Fruit fly (Drosophila melanogaster) whole organism, embryonic: ENCODE results near the gene CG7556.

Source experiments
- ATbp ChIP-seq: fragments of 200-800 bp; sonication (Bioruptor generic); optimal IDR thresholded peaks from 2 replicates; lab custom pipeline; 2017; ENCODE audit warnings: missing biosample characterization, mild to moderate bottlenecking, missing genetic modification characterization, missing genetic modification reagents
- BEAF-32 ChIP-seq: fragments of 200-800 bp; sonication (Bioruptor generic); optimal IDR thresholded peaks from 3 replicates; lab custom pipeline; 2017; ENCODE audit warnings: missing biosample characterization, missing genetic modification characterization, mild to moderate bottlenecking, moderate library complexity, missing genetic modification reagents
- CG10431 ChIP-seq: fragments of 200-800 bp; sonication (Bioruptor generic); optimal IDR thresholded peaks from 3 replicates; lab custom pipeline; 2018; ENCODE audit warnings: missing biosample characterization, mild to moderate bottlenecking, missing genetic modification characterization
- CG10462 ChIP-seq: fragments of 200-800 bp; sonication (Bioruptor generic); optimal IDR thresholded peaks from 2 replicates; lab custom pipeline; 2016; ENCODE audit warnings: missing biosample characterization, missing genetic modification characterization
- CG10959 ChIP-seq: fragments of 200-800 bp; sonication (Bioruptor generic); IDR thresholded peaks from 2 replicates; pipeline ENCODE4 v1.3.6; 2022; ENCODE audit warnings: missing biosample characterization, missing genetic modification characterization
- CG11695 ChIP-seq: fragments of 200-800 bp; sonication (Bioruptor generic); IDR thresholded peaks from 3 replicates; pipeline ENCODE4 v1.3.6; 2022; ENCODE audit warnings: missing biosample characterization, missing genetic modification characterization
- CG12942 ChIP-seq: fragments of 200-800 bp; sonication (Bioruptor generic); optimal IDR thresholded peaks from 3 replicates; lab custom pipeline; 2016; ENCODE audit warnings: missing biosample characterization, missing genetic modification characterization
- CG14860 ChIP-seq: fragments of 200-800 bp; sonication (Bioruptor generic); IDR thresholded peaks from 3 replicates; pipeline ENCODE4 v1.3.6; 2022; ENCODE audit warnings: missing biosample characterization, missing genetic modification characterization; ENCODE audit not compliant: partially characterized antibody
- CG15011 ChIP-seq: fragments of 200-800 bp; sonication (Bioruptor generic); optimal IDR thresholded peaks from 3 replicates; lab custom pipeline; 2018; ENCODE audit warnings: missing biosample characterization, mild to moderate bottlenecking, missing genetic modification characterization
- CG1647 ChIP-seq: fragments of 200-800 bp; sonication (Bioruptor generic); optimal IDR thresholded peaks from 3 replicates; lab custom pipeline; 2016; ENCODE audit warnings: missing biosample characterization, missing genetic modification characterization
- CG16813 ChIP-seq: fragments of 200-800 bp; sonication (Bioruptor generic); IDR thresholded peaks from 3 replicates; pipeline ENCODE4 v1.3.6; 2022; ENCODE audit warnings: missing biosample characterization, missing genetic modification characterization; ENCODE audit not compliant: partially characterized antibody
- CG2116 ChIP-seq: fragments of 200-800 bp; sonication (Bioruptor generic); optimal IDR thresholded peaks from 3 replicates; lab custom pipeline; 2018; ENCODE audit warnings: missing biosample characterization, mild to moderate bottlenecking, missing genetic modification characterization
- CG2129 ChIP-seq: fragments of 200-800 bp; sonication (Bioruptor generic); IDR thresholded peaks from 2 replicates; pipeline ENCODE4 v1.3.6; 2022; ENCODE audit warnings: missing biosample characterization, missing genetic modification characterization; ENCODE audit not compliant: partially characterized antibody
- CG31365 ChIP-seq: fragments of 200-800 bp; sonication (Bioruptor generic); optimal IDR thresholded peaks from 2 replicates; lab custom pipeline; 2018; ENCODE audit warnings: missing biosample characterization, mild to moderate bottlenecking, missing genetic modification characterization
- CG3163 ChIP-seq: fragments of 200-800 bp; sonication (Bioruptor generic); optimal IDR thresholded peaks from 3 replicates; lab custom pipeline; 2016; ENCODE audit warnings: missing biosample characterization, missing genetic modification characterization
- CG32532 ChIP-seq: fragments of 200-800 bp; sonication (Bioruptor generic); IDR thresholded peaks from 2 replicates; pipeline ENCODE4 v1.3.6; 2022; ENCODE audit warnings: missing biosample characterization, missing genetic modification characterization
- CG3726 ChIP-seq: fragments of 200-800 bp; sonication (Bioruptor generic); IDR thresholded peaks from 3 replicates; pipeline ENCODE4, ENCODE4 v1.3.6; 2022; ENCODE audit warnings: missing biosample characterization, missing genetic modification characterization
- CG6791 ChIP-seq: fragments of 200-800 bp; sonication (Bioruptor generic); IDR thresholded peaks from 3 replicates; pipeline ENCODE4 v1.3.6; 2022; ENCODE audit warnings: missing biosample characterization, missing genetic modification characterization; ENCODE audit not compliant: partially characterized antibody
- CG6813 ChIP-seq: fragments of 200-800 bp; sonication (Bioruptor generic); optimal IDR thresholded peaks from 2 replicates; lab custom pipeline; 2017; ENCODE audit warnings: missing biosample characterization, missing genetic modification characterization, mild to moderate bottlenecking, moderate library complexity, missing genetic modification reagents
- CG9437 ChIP-seq: fragments of 200-800 bp; sonication (Bioruptor generic); optimal IDR thresholded peaks from 2 replicates; lab custom pipeline; 2018; ENCODE audit warnings: missing biosample characterization, mild to moderate bottlenecking, missing genetic modification characterization
- CG9727 ChIP-seq: fragments of 200-800 bp; sonication (Bioruptor generic); optimal IDR thresholded peaks from 3 replicates; lab custom pipeline; 2017; ENCODE audit warnings: missing biosample characterization, mild to moderate bottlenecking, missing genetic modification characterization
- CG9817 ChIP-seq: fragments of 200-800 bp; sonication (Bioruptor generic); optimal IDR thresholded peaks from 2 replicates; lab custom pipeline; 2018; ENCODE audit warnings: missing biosample characterization, mild to moderate bottlenecking, missing genetic modification characterization, moderate library complexity
- CG9932 ChIP-seq: fragments of 200-800 bp; sonication (Bioruptor generic); IDR thresholded peaks from 2 replicates; pipeline ENCODE4 v1.3.6; 2022; ENCODE audit warnings: missing biosample characterization, missing genetic modification characterization
- D19A ChIP-seq: fragments of 200-800 bp; optimal IDR thresholded peaks from 3 replicates; lab custom pipeline; 2019; ENCODE audit warnings: missing biosample characterization, mild to moderate bottlenecking, missing genetic modification characterization, moderate library complexity
- Dll ChIP-seq: fragments of 200-800 bp; sonication (Bioruptor generic); IDR thresholded peaks from 4 replicates; pipeline ENCODE4 v1.3.6; 2022; ENCODE audit warnings: missing biosample characterization, missing genetic modification characterization; ENCODE audit not compliant: partially characterized antibody
- Elba2 ChIP-seq: fragments of 200-800 bp; sonication (Bioruptor generic); optimal IDR thresholded peaks from 3 replicates; lab custom pipeline; 2016; ENCODE audit warnings: missing biosample characterization, missing genetic modification characterization
- Ets65A ChIP-seq: fragments of 200-800 bp; sonication (Bioruptor generic); peaks from one replicate; lab custom pipeline; 2016; ENCODE audit warnings: missing biosample characterization, missing genetic modification characterization
- HLH4C ChIP-seq: fragments of 200-800 bp; sonication (Bioruptor generic); IDR thresholded peaks from 3 replicates; pipeline ENCODE4 v1.3.6; 2022; ENCODE audit warnings: missing biosample characterization, missing genetic modification characterization; ENCODE audit not compliant: partially characterized antibody
- Hmx ChIP-seq: fragments of 200-800 bp; sonication (Bioruptor generic); optimal IDR thresholded peaks from 2 replicates; lab custom pipeline; 2016; ENCODE audit warnings: missing biosample characterization, missing genetic modification characterization
- NfI ChIP-seq: fragments of 200-800 bp; sonication (Bioruptor generic); optimal IDR thresholded peaks from 3 replicates; lab custom pipeline; 2018; ENCODE audit warnings: missing biosample characterization, mild to moderate bottlenecking, missing genetic modification characterization, moderate library complexity
- Opbp ChIP-seq: fragments of 200-800 bp; sonication (Bioruptor generic); IDR thresholded peaks from 3 replicates; pipeline ENCODE4 v1.3.6; 2022; ENCODE audit warnings: missing biosample characterization, missing genetic modification characterization; ENCODE audit not compliant: partially characterized antibody
- Sry-δ ChIP-seq: fragments of 200-800 bp; sonication (Bioruptor generic); optimal IDR thresholded peaks from 2 replicates; lab custom pipeline; 2016; ENCODE audit warnings: missing biosample characterization, missing genetic modification characterization
- Xrp1 ChIP-seq: fragments of 200-800 bp; sonication (Bioruptor generic); IDR thresholded peaks from 2 replicates; pipeline ENCODE4 v1.3.6; 2022; ENCODE audit warnings: missing biosample characterization, missing genetic modification characterization
- bcd ChIP-seq: fragments of 200-800 bp; sonication (Bioruptor generic); optimal IDR thresholded peaks from 2 replicates; lab custom pipeline; 2017; ENCODE audit warnings: missing biosample characterization, mild to moderate bottlenecking, missing genetic modification characterization
- cas ChIP-seq: fragments of 200-800 bp; sonication (Bioruptor generic); IDR thresholded peaks from 2 replicates; pipeline ENCODE4 v1.3.6; 2022; ENCODE audit warnings: missing biosample characterization, missing genetic modification characterization
- dm ChIP-seq: fragments of 200-800 bp; sonication (Bioruptor generic); optimal IDR thresholded peaks from 3 replicates; lab custom pipeline; 2016; ENCODE audit warnings: missing biosample characterization, missing genetic modification characterization
- dysf ChIP-seq: fragments of 200-800 bp; sonication (Bioruptor generic); IDR thresholded peaks from 3 replicates; pipeline ENCODE4 v1.3.6; 2022; ENCODE audit warnings: missing biosample characterization, missing genetic modification characterization
- gro ChIP-seq: fragments of 200-800 bp; sonication (Bioruptor generic); optimal IDR thresholded peaks from 2 replicates; lab custom pipeline; 2016; ENCODE audit warnings: missing biosample characterization, missing genetic modification characterization
- insv ChIP-seq, 2 experiments: fragments of 200-800 bp; sonication (Bioruptor generic); optimal IDR thresholded peaks; 3 replicates each; lab custom pipeline; 2016 to 2018; ENCODE audit warnings: missing biosample characterization in 2 of 2, missing genetic modification characterization in 2 of 2
- kni ChIP-seq: fragments of 200-800 bp; sonication (Bioruptor generic); optimal IDR thresholded peaks from 3 replicates; lab custom pipeline; 2017; ENCODE audit warnings: mild to moderate bottlenecking, missing biosample characterization, missing genetic modification reagents, missing genetic modification characterization
- nerfin-2 ChIP-seq: fragments of 200-800 bp; sonication (Bioruptor generic); IDR thresholded peaks from 2 replicates; pipeline ENCODE4 v1.3.6; 2022; ENCODE audit warnings: missing biosample characterization, missing genetic modification characterization; ENCODE audit not compliant: partially characterized antibody
- sob ChIP-seq: fragments of 200-800 bp; sonication (Bioruptor generic); IDR thresholded peaks from 2 replicates; pipeline ENCODE4 v1.3.6; 2022; ENCODE audit warnings: missing biosample characterization, missing genetic modification characterization
- trem ChIP-seq: fragments of 200-800 bp; optimal IDR thresholded peaks from 3 replicates; lab custom pipeline; 2019; ENCODE audit warnings: missing biosample characterization, mild to moderate bottlenecking, missing genetic modification characterization, moderate library complexity
- ttk ChIP-seq: fragments of 200-800 bp; sonication (Bioruptor generic); IDR thresholded peaks from 2 replicates; pipeline ENCODE4 v2.1.2; 2022; ENCODE audit warnings: missing biosample characterization, missing genetic modification characterization
- wor ChIP-seq: fragments of 200-800 bp; sonication (Bioruptor generic); IDR thresholded peaks from 2 replicates; pipeline ENCODE4 v1.3.6; 2022; ENCODE audit warnings: missing biosample characterization, missing genetic modification characterization

CG7556 gene

dm6 chrX:19193336-19193735 lies 13.7 kb upstream of the CG7556 start, which contains the start of the genes CG7914 and CG14194 (continued):
- no peak for TF ChIP-seq CG3163 (GFP tag; lab: Kevin White, UChicago)
- TF ChIP-seq Dll (GFP tag; lab: Robert Waterston, UW), result peak; percentile 77
- TF ChIP-seq bcd (GFP tag; lab: Kevin White, UChicago), result no peak
- peak; percentile 62 for TF ChIP-seq BEAF-32 (GFP tag; lab: Kevin White, UChicago)
- peak; percentile 54 for TF ChIP-seq Ets65A (GFP tag; lab: Kevin White, UChicago)
- no peak for TF ChIP-seq CG32532
- peak; percentile 65 for TF ChIP-seq Sry-δ (GFP tag; lab: Kevin White, UChicago)
- peak; percentile 12 for TF ChIP-seq NfI (GFP tag; lab: Kevin White, UChicago)
- no peak for TF ChIP-seq CG2129 (GFP tag; lab: Robert Waterston, UW)
- TF ChIP-seq ttk (GFP tag; lab: Robert Waterston, UW), result no peak
- TF ChIP-seq Hmx (GFP tag; lab: Kevin White, UChicago), result no peak
- TF ChIP-seq cas, result no peak
- TF ChIP-seq Opbp (GFP tag; lab: Robert Waterston, UW), result peak; percentile 87
- TF ChIP-seq trem (tag; lab: Kevin White, UChicago), result peak; percentile 55
- TF ChIP-seq CG9817 (tag; lab: Kevin White, UChicago), result no peak

- TF ChIP-seq CG9727 (GFP tag; lab: Kevin White, UChicago), result no peak
- 0 out of 3 replicates have a peak, but pooled peaks have one; percentile 41 for TF ChIP-seq HLH4C (GFP tag; lab: Robert Waterston, UW)
- TF ChIP-seq Xrp1 (GFP tag; lab: Robert Waterston, UW), result no peak
- no peak for TF ChIP-seq CG6813
- peak; percentile 46; the same call in 1 of the 3 replicates for TF ChIP-seq CG6791
- TF ChIP-seq NfI (GFP tag; lab: Kevin White, UChicago), result no peak
- no peak for TF ChIP-seq CG9437
- peak; percentile 53; the same call in 1 of the 3 replicates for TF ChIP-seq CG14860 (GFP tag; lab: Robert Waterston, UW)
- no peak for TF ChIP-seq CG10431 (GFP tag; lab: Kevin White, UChicago)
- TF ChIP-seq CG11695 (GFP tag; lab: Robert Waterston, UW), result no peak
- no peak for TF ChIP-seq CG10462 (GFP tag; lab: Kevin White, UChicago)
- peak; percentile 36 for TF ChIP-seq D19A
- TF ChIP-seq dysf (GFP tag; lab: Robert Waterston, UW), result no peak
- no peak for TF ChIP-seq Elba2 (GFP tag; lab: Kevin White, UChicago)
- 0 out of 2 replicates have a peak, but pooled peaks have one; percentile 32 for TF ChIP-seq nerfin-2
- TF ChIP-seq CG2116, result no peak
- no peak for TF ChIP-seq CG3726 (GFP tag; lab: Robert Waterston, UW)
- no peak for TF ChIP-seq CG31365 (tag; lab: Kevin White, UChicago)
- TF ChIP-seq ATbp (GFP tag; lab: Kevin White, UChicago), result no peak
- peak; percentile 51 for TF ChIP-seq CG16813 (GFP tag; lab: Robert Waterston, UW)
- no peak for TF ChIP-seq CG15011
- no peak for TF ChIP-seq CG1647 (GFP tag; lab: Kevin White, UChicago)
Measured at dm6 chrX:19191597-19191996, 12.0 kb upstream of the CG7556 start.

dm6 chrX:19191050-19191449 lies 11.4 kb upstream of the CG7556 start:
- no peak for TF ChIP-seq CG10959 (GFP tag; lab: Robert Waterston, UW)
- TF ChIP-seq Elba2 (GFP tag; lab: Kevin White, UChicago), result peak; percentile 82
- TF ChIP-seq kni (GFP tag; lab: Kevin White, UChicago), result no peak
- TF ChIP-seq dm (GFP tag; lab: Kevin White, UChicago), result no peak
- TF ChIP-seq CG12942 (GFP tag; lab: Kevin White, UChicago), result no peak
- peak in 1 of 2 experiments; percentile 68 for TF ChIP-seq insv (GFP tag; optimal IDR thresholded peaks at IDR 0.05; lab: Kevin White, UChicago)
- no peak for TF ChIP-seq wor
- no peak for TF ChIP-seq sob (GFP tag; lab: Robert Waterston, UW)
- TF ChIP-seq CG9932 (GFP tag; lab: Robert Waterston, UW), result no peak
- no peak for TF ChIP-seq gro (GFP tag; lab: Kevin White, UChicago)
